Worm (Caenorhabditis elegans): Measurements from ENCODE around the gene zip-8.

- TF ChIP-seq pha-4 (tag; optimal IDR thresholded peaks at IDR 0.05) = no peak
- no peak for TF ChIP-seq lin-15B (tag; optimal IDR thresholded peaks at IDR 0.05)
- no peak for TF ChIP-seq nhr-237 (tag; optimal IDR thresholded peaks at IDR 0.05)
- TF ChIP-seq nhr-25 (tag; optimal IDR thresholded peaks at IDR 0.05) = no peak
- TF ChIP-seq ceh-82 (tag; optimal IDR thresholded peaks at IDR 0.05) = no peak
- no peak for TF ChIP-seq lin-39 (tag; optimal IDR thresholded peaks at IDR 0.05)
- TF ChIP-seq nfya-1 (tag; optimal IDR thresholded peaks at IDR 0.05; ENCODE audit: insufficient read depth) = no peak
- no peak for TF ChIP-seq skn-1 (tag; optimal IDR thresholded peaks at IDR 0.05)
- TF ChIP-seq ztf-11 (tag; optimal IDR thresholded peaks at IDR 0.05) = no peak
- no peak for TF ChIP-seq fos-1 (tag; optimal IDR thresholded peaks at IDR 0.05)
- no peak for TF ChIP-seq unc-39 (tag; optimal IDR thresholded peaks at IDR 0.05)
- TF ChIP-seq R02D3.7 (tag; optimal IDR thresholded peaks at IDR 0.05) = no peak
Measured at ce11 chrIII:6499102-6499501, 20.3 kb downstream of the zip-8 start.
